Fruit fly (Drosophila melanogaster): ENCODE measurements around the gene CG3008.
A peak's percentile ranks its signal among the peaks of the same experiment; 100 is the strongest.

Gene CG3008

DNA sequence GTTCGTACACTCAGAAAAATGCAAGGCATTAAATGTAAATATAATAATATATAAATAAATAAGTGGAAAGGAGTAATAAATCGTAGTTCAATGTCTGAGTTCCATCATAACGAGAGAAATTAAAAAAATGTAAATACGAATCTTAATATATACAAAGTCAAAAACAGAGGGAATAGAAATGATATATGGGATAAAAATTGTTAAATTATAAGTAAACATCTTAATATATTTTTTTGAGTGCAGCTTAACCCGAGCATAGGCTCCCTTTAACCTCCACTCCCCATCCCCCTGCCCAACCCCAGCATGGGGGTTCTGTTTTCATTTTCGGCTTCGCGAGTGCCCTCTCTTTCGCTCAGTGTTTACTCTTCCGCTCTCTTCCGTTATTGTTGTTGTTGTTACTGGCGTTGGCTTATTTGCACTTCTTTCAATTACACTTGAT is 32.6 kb downstream of the CG3008 start:
- no peak for TF ChIP-seq CG7045 (GFP tag; optimal IDR thresholded peaks at IDR 0.05)
- no peak for TF ChIP-seq CG33017 (tag; optimal IDR thresholded peaks at IDR 0.05)
- TF ChIP-seq bab1 (GFP tag; optimal IDR thresholded peaks at IDR 0.05) = peak; percentile 98
- peak; percentile 0 for TF ChIP-seq CG1620 (GFP tag; optimal IDR thresholded peaks at IDR 0.05)
- peak; percentile 13 for TF ChIP-seq ovo (GFP tag; optimal IDR thresholded peaks at IDR 0.05)
- TF ChIP-seq Crg-1 (GFP tag; optimal IDR thresholded peaks at IDR 0.05) = peak; percentile 55
- TF ChIP-seq cic (GFP tag; optimal IDR thresholded peaks at IDR 0.05) = no peak
- peak; percentile 79 for TF ChIP-seq pad (GFP tag; optimal IDR thresholded peaks at IDR 0.05)
- no peak for TF ChIP-seq toe (GFP tag; optimal IDR thresholded peaks at IDR 0.05)
- TF ChIP-seq CG5204 (GFP tag; optimal IDR thresholded peaks at IDR 0.05) = no peak
- TF ChIP-seq Mnt (GFP tag; optimal IDR thresholded peaks at IDR 0.05) = no peak
- peak; percentile 47 for TF ChIP-seq Hr96 (GFP tag; optimal IDR thresholded peaks at IDR 0.05)
- TF ChIP-seq tj (GFP tag; optimal IDR thresholded peaks at IDR 0.05) = peak; percentile 68
- no peak for TF ChIP-seq cnc (optimal IDR thresholded peaks at IDR 0.05)
- no peak for TF ChIP-seq Clk (GFP tag; optimal IDR thresholded peaks at IDR 0.05)
- peak; percentile 73 for TF ChIP-seq CG7101 (tag; optimal IDR thresholded peaks at IDR 0.05)
- peak; percentile 81 for TF ChIP-seq CG11617 (GFP tag; optimal IDR thresholded peaks at IDR 0.05)
- TF ChIP-seq CG12768 (GFP tag; optimal IDR thresholded peaks at IDR 0.05) = no peak
- TF ChIP-seq kay (GFP tag; ENCODE audit: borderline replicate concordance) = no peak
- TF ChIP-seq CG14711 (tag; optimal IDR thresholded peaks at IDR 0.05) = peak; percentile 77

DNA sequence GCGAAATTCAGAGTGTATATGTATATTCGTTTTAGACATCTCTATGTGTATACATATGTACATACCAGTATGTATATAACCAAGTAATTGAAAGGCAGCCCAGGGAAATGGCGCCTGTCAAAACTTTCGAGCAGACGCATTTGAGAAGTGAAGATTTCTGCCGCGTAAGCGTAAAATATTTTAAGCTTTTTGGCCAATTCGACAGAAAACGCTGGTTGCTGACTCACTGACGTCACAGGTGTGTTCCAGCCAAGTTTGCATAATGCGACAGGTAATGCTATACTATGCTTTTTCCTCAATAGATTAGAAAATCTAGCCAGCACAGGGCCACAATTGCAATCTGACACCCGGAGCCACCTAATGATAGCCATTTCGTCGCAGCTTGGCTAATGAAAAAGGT is 33.6 kb downstream of the CG3008 start:
- TF ChIP-seq CG7101 (tag; optimal IDR thresholded peaks at IDR 0.05) (no peak), Clk (GFP tag; optimal IDR thresholded peaks at IDR 0.05) (no peak), tj (GFP tag; optimal IDR thresholded peaks at IDR 0.05) (peak; percentile 90), ovo (GFP tag; optimal IDR thresholded peaks at IDR 0.05) (no peak), pad (GFP tag; optimal IDR thresholded peaks at IDR 0.05) (no peak), cnc (optimal IDR thresholded peaks at IDR 0.05) (no peak), CG14711 (tag; optimal IDR thresholded peaks at IDR 0.05) (no peak)

DNA sequence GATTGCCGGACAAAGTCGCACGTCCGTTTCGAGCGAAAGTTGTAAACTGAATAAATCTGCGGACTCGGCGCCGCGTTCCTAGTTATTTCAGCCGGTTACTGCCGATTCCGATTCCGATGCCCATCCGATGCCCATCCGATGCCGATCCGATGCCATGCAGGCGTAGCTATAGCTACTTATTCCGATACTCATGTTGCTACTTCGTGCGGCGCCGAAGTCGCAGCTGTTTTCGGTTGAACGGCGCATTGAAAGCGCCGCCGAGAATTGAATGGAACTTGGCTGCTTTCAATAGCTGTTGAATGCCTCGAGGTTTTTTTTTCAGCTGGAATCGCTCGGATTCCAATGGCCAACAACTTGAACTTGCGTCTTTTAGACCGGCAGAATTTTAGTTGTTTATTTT is 45.2 kb downstream of the CG3008 start:
- TF ChIP-seq toe (GFP tag; optimal IDR thresholded peaks at IDR 0.05) (no peak), CG12768 (GFP tag; optimal IDR thresholded peaks at IDR 0.05) (no peak), CG7101 (tag; optimal IDR thresholded peaks at IDR 0.05) (no peak), kay (GFP tag; ENCODE audit: borderline replicate concordance) (no peak), CG14711 (tag; optimal IDR thresholded peaks at IDR 0.05) (no peak), CG7045 (GFP tag; optimal IDR thresholded peaks at IDR 0.05) (peak; percentile 30)

DNA sequence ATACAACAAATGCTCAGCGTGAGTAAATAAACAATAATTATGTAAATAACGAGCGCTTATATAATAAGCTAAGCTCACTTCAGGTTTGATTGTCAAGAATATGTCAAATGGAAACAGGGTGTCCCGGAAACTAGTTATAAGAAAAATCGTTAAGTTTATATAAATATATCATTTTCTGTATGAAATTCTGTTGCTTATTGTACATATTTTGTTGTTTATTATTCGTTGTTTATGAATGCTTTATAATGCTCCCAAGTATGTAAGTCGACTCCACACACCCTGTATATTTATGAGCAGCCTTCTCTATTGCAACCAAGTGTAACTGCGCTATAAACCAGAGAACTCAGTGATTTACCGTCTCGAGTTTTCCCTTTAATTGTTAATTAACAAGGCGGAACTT is 47.4 kb downstream of the CG3008 start:
- no peak for TF ChIP-seq ovo (GFP tag; optimal IDR thresholded peaks at IDR 0.05)
- TF ChIP-seq Hr96 (GFP tag; optimal IDR thresholded peaks at IDR 0.05) = peak; percentile 12
- TF ChIP-seq CG11617 (GFP tag; optimal IDR thresholded peaks at IDR 0.05) = peak; percentile 20
- TF ChIP-seq cic (GFP tag; optimal IDR thresholded peaks at IDR 0.05) = no peak
- TF ChIP-seq cnc (optimal IDR thresholded peaks at IDR 0.05) = no peak
- peak; percentile 35 for TF ChIP-seq bab1 (GFP tag; optimal IDR thresholded peaks at IDR 0.05)
- TF ChIP-seq kay (GFP tag; ENCODE audit: borderline replicate concordance) = peak; percentile 36
- TF ChIP-seq toe (GFP tag; optimal IDR thresholded peaks at IDR 0.05) = peak; percentile 9
- no peak for TF ChIP-seq pad (GFP tag; optimal IDR thresholded peaks at IDR 0.05)
- TF ChIP-seq CG12768 (GFP tag; optimal IDR thresholded peaks at IDR 0.05) = peak; percentile 51
- TF ChIP-seq Mnt (GFP tag; optimal IDR thresholded peaks at IDR 0.05) = no peak
- peak; percentile 83 for TF ChIP-seq CG7045 (GFP tag; optimal IDR thresholded peaks at IDR 0.05)
- TF ChIP-seq CG1620 (GFP tag; optimal IDR thresholded peaks at IDR 0.05) = no peak
- TF ChIP-seq CG5204 (GFP tag; optimal IDR thresholded peaks at IDR 0.05) = peak; percentile 61
- TF ChIP-seq tj (GFP tag; optimal IDR thresholded peaks at IDR 0.05) = peak; percentile 30
- TF ChIP-seq CG33017 (tag; optimal IDR thresholded peaks at IDR 0.05) = peak; percentile 90
- TF ChIP-seq Crg-1 (GFP tag; optimal IDR thresholded peaks at IDR 0.05) = no peak
- peak; percentile 69 for TF ChIP-seq CG14711 (tag; optimal IDR thresholded peaks at IDR 0.05)
- no peak for TF ChIP-seq Clk (GFP tag; optimal IDR thresholded peaks at IDR 0.05)
- TF ChIP-seq CG7101 (tag; optimal IDR thresholded peaks at IDR 0.05) = peak; percentile 67

DNA sequence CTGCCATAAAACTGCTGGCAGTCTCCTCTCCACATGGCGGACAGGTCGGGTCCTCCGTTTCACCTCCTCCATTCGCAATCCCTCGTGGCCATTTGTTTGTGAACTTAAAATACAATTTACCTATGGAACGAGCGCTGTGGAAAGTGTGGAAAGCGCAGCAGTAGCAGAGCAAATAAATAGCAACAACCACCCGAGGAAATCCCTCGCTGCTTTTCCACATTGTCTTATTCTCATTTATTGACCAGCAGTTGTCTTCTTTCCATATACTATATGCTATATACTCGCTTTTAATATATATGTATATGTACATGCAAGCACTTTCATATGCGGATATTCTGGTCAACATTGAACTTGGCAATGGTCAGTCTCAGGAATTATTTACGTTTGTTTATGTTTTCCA is 49.2 kb downstream of the CG3008 start, which contains the start of gene hoe1:
hoe1 (minus strand) TSS at position 101 of the 400 bp plus-strand sequence.
- TF ChIP-seq CG33017 (tag; optimal IDR thresholded peaks at IDR 0.05) (no peak), cnc (optimal IDR thresholded peaks at IDR 0.05) (no peak), tj (GFP tag; optimal IDR thresholded peaks at IDR 0.05) (no peak), cic (GFP tag; optimal IDR thresholded peaks at IDR 0.05) (no peak), bab1 (GFP tag; optimal IDR thresholded peaks at IDR 0.05) (no peak)

Measured in whole organism, adult.